Worm (Caenorhabditis elegans): ENCODE measurements around the gene Y40B10A.11.

Y40B10A.11 gene

ce11 chrV:2021283-2021682, 30.1 kb downstream of the Y40B10A.11 start:
- TF ChIP-seq aha-1 (tag; optimal IDR thresholded peaks at IDR 0.05), result no peak
- no peak for TF ChIP-seq unc-62 (GFP tag; optimal IDR thresholded peaks at IDR 0.05)
- no peak for TF ChIP-seq ceh-63 (GFP tag; optimal IDR thresholded peaks at IDR 0.05)
- no peak for TF ChIP-seq nhr-77 (tag; optimal IDR thresholded peaks at IDR 0.05)
- no peak for TF ChIP-seq lin-13 (GFP tag; optimal IDR thresholded peaks at IDR 0.05)
- TF ChIP-seq irx-1 (tag; optimal IDR thresholded peaks at IDR 0.05), result no peak
- peak; percentile 50 for TF ChIP-seq nhr-47 (tag; optimal IDR thresholded peaks at IDR 0.05)
- TF ChIP-seq unc-30 (tag; optimal IDR thresholded peaks at IDR 0.05), result no peak
- no peak for TF ChIP-seq snu-23 (GFP tag; optimal IDR thresholded peaks at IDR 0.05)
- no peak for TF ChIP-seq aly-2 (tag; optimal IDR thresholded peaks at IDR 0.05)
- no peak for TF ChIP-seq xbp-1 (tag; optimal IDR thresholded peaks at IDR 0.05)
- TF ChIP-seq nhr-71 (tag; optimal IDR thresholded peaks at IDR 0.05), result peak; percentile 59
- peak; percentile 59 for TF ChIP-seq fkh-8 (tag; optimal IDR thresholded peaks at IDR 0.05)
- TF ChIP-seq unc-130 (tag; optimal IDR thresholded peaks at IDR 0.05), result no peak

- TF ChIP-seq vab-15 (tag; optimal IDR thresholded peaks at IDR 0.05), result no peak
- no peak for TF ChIP-seq zip-4 (GFP tag; optimal IDR thresholded peaks at IDR 0.05)
- TF ChIP-seq ztf-11 (tag; optimal IDR thresholded peaks at IDR 0.05), result no peak
- TF ChIP-seq Y116A8C.19 (tag; optimal IDR thresholded peaks at IDR 0.05; ENCODE audit: borderline replicate concordance), result no peak
- TF ChIP-seq zag-1 (tag; optimal IDR thresholded peaks at IDR 0.05), result no peak
- no peak for TF ChIP-seq nhr-19 (GFP tag; conservative IDR thresholded peaks at IDR 0.05)
- no peak for TF ChIP-seq unc-98 (GFP tag; IDR thresholded peaks at IDR 0.05)
- TF ChIP-seq dsc-1 (tag; optimal IDR thresholded peaks at IDR 0.05), result no peak
- TF ChIP-seq C04F5.9 (tag; optimal IDR thresholded peaks at IDR 0.05), result no peak
- no peak for TF ChIP-seq lin-39 (tag; optimal IDR thresholded peaks at IDR 0.05)
- TF ChIP-seq isw-1 (GFP tag; IDR thresholded peaks at IDR 0.05), result no peak
- no peak for TF ChIP-seq pqm-1 (tag; optimal IDR thresholded peaks at IDR 0.05)
- TF ChIP-seq irx-1 (tag; optimal IDR thresholded peaks at IDR 0.05), result no peak
- no peak for TF ChIP-seq sox-4 (tag; optimal IDR thresholded peaks at IDR 0.05)
- no peak for TF ChIP-seq nhr-90 (tag; optimal IDR thresholded peaks at IDR 0.05; ENCODE audit: poor library complexity)
- no peak for TF ChIP-seq jun-1 (tag; optimal IDR thresholded peaks at IDR 0.05)
- no peak for TF ChIP-seq nhr-84 (tag; optimal IDR thresholded peaks at IDR 0.05)
- TF ChIP-seq nhr-77 (tag; optimal IDR thresholded peaks at IDR 0.05), result no peak
Observed at ce11 chrV:2018689-2019088, 32.7 kb downstream of the Y40B10A.11 start, which contains the start of gene F59A7.14. Gene F59A7.14 (plus strand): TSS chrV:2018989.

- TF ChIP-seq fkh-10 (GFP tag; optimal IDR thresholded peaks at IDR 0.05), result no peak
- no peak for TF ChIP-seq nhr-47 (tag; optimal IDR thresholded peaks at IDR 0.05)
- TF ChIP-seq irx-1 (tag; optimal IDR thresholded peaks at IDR 0.05), result no peak
- TF ChIP-seq unc-62 (GFP tag; optimal IDR thresholded peaks at IDR 0.05), result no peak
- TF ChIP-seq lir-3 (tag; optimal IDR thresholded peaks at IDR 0.05; ENCODE audit: poor library complexity), result no peak
- no peak for TF ChIP-seq zag-1 (tag; optimal IDR thresholded peaks at IDR 0.05)
- no peak for TF ChIP-seq ceh-90 (tag; optimal IDR thresholded peaks at IDR 0.05)
- TF ChIP-seq sptf-1 (tag; optimal IDR thresholded peaks at IDR 0.05), result no peak
- no peak for TF ChIP-seq ceh-8 (GFP tag; optimal IDR thresholded peaks at IDR 0.05)
- TF ChIP-seq unc-98 (GFP tag; IDR thresholded peaks at IDR 0.05), result no peak
- TF ChIP-seq fkh-4 (tag; optimal IDR thresholded peaks at IDR 0.05; ENCODE audit: borderline replicate concordance), result no peak
- TF ChIP-seq alr-1 (tag; optimal IDR thresholded peaks at IDR 0.05; ENCODE audit: borderline replicate concordance), result no peak
- TF ChIP-seq mef-2 (tag; optimal IDR thresholded peaks at IDR 0.05), result no peak
- TF ChIP-seq ceh-88 (GFP tag; IDR thresholded peaks at IDR 0.05), result no peak
- no peak for TF ChIP-seq efl-3 (GFP tag; optimal IDR thresholded peaks at IDR 0.05)
- TF ChIP-seq hlh-17 (GFP tag; optimal IDR thresholded peaks at IDR 0.05; ENCODE audit: borderline replicate concordance), result no peak
- TF ChIP-seq nhr-85 (tag), result no peak
- no peak for TF ChIP-seq nhr-71 (tag; optimal IDR thresholded peaks at IDR 0.05)
- no peak for TF ChIP-seq elt-2 (tag; optimal IDR thresholded peaks at IDR 0.05)
Observed at ce11 chrV:2016428-2016827, 35.0 kb downstream of the Y40B10A.11 start, which contains the start of gene F59A7.2. Gene F59A7.2 (minus strand): TSS chrV:2016528.

All from whole organism, L1 larva.